Fruit fly (Drosophila melanogaster): ENCODE measurements around the gene CG6885.

CG6885 gene

dm6 chr3L:18783544-18783943, 39.3 kb downstream of the CG6885 start (continued):
- TF ChIP-seq CG32767 (GFP tag; IDR thresholded peaks at IDR 0.05) (0 out of 2 replicates have a peak, but pooled peaks have one; percentile 13), cad (GFP tag; optimal IDR thresholded peaks at IDR 0.05) (no peak), Neu2 (GFP tag; optimal IDR thresholded peaks at IDR 0.05; ENCODE audit: borderline replicate concordance) (no peak), CG4404 (GFP tag; IDR thresholded peaks at IDR 0.05) (no peak), CG13287 (GFP tag; IDR thresholded peaks at IDR 0.05; ENCODE audit: partially characterized antibody) (no peak), odd (GFP tag; optimal IDR thresholded peaks at IDR 0.05) (no peak), Deaf1 (tag; optimal IDR thresholded peaks at IDR 0.05) (peak; percentile 36), Ptx1 (GFP tag; IDR thresholded peaks at IDR 0.05) (0 out of 2 replicates have a peak, but pooled peaks have one; percentile 5), tgo (GFP tag; IDR thresholded peaks at IDR 0.05) (0 out of 3 replicates have a peak, but pooled peaks have one; percentile 24), CG12391 (tag; optimal IDR thresholded peaks at IDR 0.05) (no peak), dan (GFP tag; IDR thresholded peaks at IDR 0.05) (no peak), CG8388 (GFP tag; optimal IDR thresholded peaks at IDR 0.05) (no peak), Trl (optimal IDR thresholded peaks at IDR 0.05) (no peak), Trl (GFP tag; optimal IDR thresholded peaks at IDR 0.05) (no peak)

- TF ChIP-seq bigmax (GFP tag; optimal IDR thresholded peaks at IDR 0.05), result no peak
- no peak for TF ChIP-seq B-H2 (GFP tag; optimal IDR thresholded peaks at IDR 0.05)
- TF ChIP-seq HmgD (GFP tag; optimal IDR thresholded peaks at IDR 0.05), result no peak
- TF ChIP-seq Elba2 (GFP tag; optimal IDR thresholded peaks at IDR 0.05), result no peak
- peak; percentile 53; the same call in 1 of the 2 replicates for TF ChIP-seq gsb (GFP tag; IDR thresholded peaks at IDR 0.05)
- peak; percentile 83 for TF ChIP-seq Ptx1 (GFP tag; IDR thresholded peaks at IDR 0.05)
- TF ChIP-seq wek (GFP tag; optimal IDR thresholded peaks at IDR 0.05), result no peak
- TF ChIP-seq CG11093 (GFP tag; IDR thresholded peaks at IDR 0.05), result 0 out of 3 replicates have a peak, but pooled peaks have one; percentile 32
- peak; percentile 32 for TF ChIP-seq Camta (GFP tag; optimal IDR thresholded peaks at IDR 0.05)
- TF ChIP-seq E2f1 (GFP tag; IDR thresholded peaks at IDR 0.05), result peak; percentile 63
- no peak for TF ChIP-seq Nf-YB (GFP tag; optimal IDR thresholded peaks at IDR 0.05)
- no peak for TF ChIP-seq Hand (GFP tag; optimal IDR thresholded peaks at IDR 0.05)
- peak; percentile 72 for TF ChIP-seq Aef1 (GFP tag; IDR thresholded peaks at IDR 0.05)
- TF ChIP-seq mam (GFP tag; optimal IDR thresholded peaks at IDR 0.05), result peak; percentile 26
- peak; percentile 30 for TF ChIP-seq CG1602 (GFP tag; optimal IDR thresholded peaks at IDR 0.05)
- peak; percentile 17 for TF ChIP-seq CG30431 (GFP tag; optimal IDR thresholded peaks at IDR 0.05)
- TF ChIP-seq Doc3 (GFP tag; IDR thresholded peaks at IDR 0.05; ENCODE audit: partially characterized antibody), result no peak
- TF ChIP-seq ems (GFP tag; optimal IDR thresholded peaks at IDR 0.05), result peak; percentile 43
- TF ChIP-seq Ets65A (GFP tag), result peak; percentile 95
- no peak for TF ChIP-seq tin (GFP tag; optimal IDR thresholded peaks at IDR 0.05)
- peak; percentile 81; the same call in 2 of the 3 replicates for TF ChIP-seq tgo (GFP tag; IDR thresholded peaks at IDR 0.05)
- peak; percentile 12 for TF ChIP-seq CG7556 (GFP tag; optimal IDR thresholded peaks at IDR 0.05)
- TF ChIP-seq grn (GFP tag; optimal IDR thresholded peaks at IDR 0.05), result peak; percentile 2
- TF ChIP-seq CG7357 (GFP tag; IDR thresholded peaks at IDR 0.05), result no peak
- TF ChIP-seq CG11456 (GFP tag; IDR thresholded peaks at IDR 0.05), result peak; percentile 54; the same call in 2 of the 3 replicates
- TF ChIP-seq CG4360 (GFP tag; IDR thresholded peaks at IDR 0.05), result no peak
- no peak for TF ChIP-seq hbn (GFP tag; IDR thresholded peaks at IDR 0.05; ENCODE audit: partially characterized antibody)
- TF ChIP-seq CG16863 (GFP tag; optimal IDR thresholded peaks at IDR 0.05), result peak; percentile 56
- TF ChIP-seq zfh1 (GFP tag; IDR thresholded peaks at IDR 0.05), result peak; percentile 60; the same call in 2 of the 3 replicates
- TF ChIP-seq Ssrp (tag; optimal IDR thresholded peaks at IDR 0.05), result peak; percentile 11
- 0 out of 2 replicates have a peak, but pooled peaks have one; percentile 42 for TF ChIP-seq Nf-YA (GFP tag; IDR thresholded peaks at IDR 0.05)
- TF ChIP-seq CG1792 (GFP tag; optimal IDR thresholded peaks at IDR 0.05), result no peak
- TF ChIP-seq Xrp1 (GFP tag; IDR thresholded peaks at IDR 0.05), result peak; percentile 58
- TF ChIP-seq CG31365 (tag; optimal IDR thresholded peaks at IDR 0.05), result no peak
- peak; percentile 28; the same call in 1 of the 2 replicates for TF ChIP-seq CG6272 (GFP tag; IDR thresholded peaks at IDR 0.05)
- no peak; the same call in 1 of the 2 replicates for TF ChIP-seq Ravus (GFP tag; IDR thresholded peaks at IDR 0.05)
- TF ChIP-seq CG14965 (GFP tag; optimal IDR thresholded peaks at IDR 0.05; ENCODE audit: borderline replicate concordance), result no peak
- no peak for TF ChIP-seq BtbVII (GFP tag; optimal IDR thresholded peaks at IDR 0.05)
- TF ChIP-seq ranshi (GFP tag; IDR thresholded peaks at IDR 0.05), result peak; percentile 73
These were observed 40.3 kb downstream of the CG6885 start for dm6 chr3L:18784562-18784961.

All from whole organism, embryonic.